Worm (Caenorhabditis elegans) whole organism, late embryonic: ENCODE data around the gene T05C12.11.

Source experiments
- C08G9.2 ChIP-seq: sonication (generic microtip); optimal IDR thresholded peaks from 2 replicates; lab custom pipeline; 2016; ENCODE audit warnings: mild to moderate bottlenecking, missing genetic modification characterization, moderate library complexity, missing compliant biosample characterization
- K09A11.1 ChIP-seq: sonication (generic microtip); optimal IDR thresholded peaks from 2 replicates; lab custom pipeline; 2017; ENCODE audit warnings: antibody characterized with exemption, mild to moderate bottlenecking, missing genetic modification characterization, missing compliant biosample characterization; ENCODE audit not compliant: insufficient read depth
- T23F11.4 ChIP-seq: fragments of 200-800 bp; sonication (Bioruptor generic); optimal IDR thresholded peaks from 2 replicates; lab custom pipeline; 2018; ENCODE audit warnings: mild to moderate bottlenecking, missing genetic modification characterization, missing compliant biosample characterization
- Y22D7AL.16 ChIP-seq: sonication (generic microtip); optimal IDR thresholded peaks from 2 replicates; lab custom pipeline; 2016; ENCODE audit warnings: missing genetic modification characterization, missing compliant biosample characterization
- ahr-1 ChIP-seq: sonication (generic microtip); optimal IDR thresholded peaks from 2 replicates; lab custom pipeline; 2016; ENCODE audit warnings: missing genetic modification characterization, missing compliant biosample characterization
- ama-1 ChIP-seq: fragments of 150-350 bp; optimal IDR thresholded peaks from 2 replicates; lab custom pipeline; 2014
- ceh-14 ChIP-seq: sonication (generic microtip); optimal IDR thresholded peaks from 2 replicates; lab custom pipeline; 2016; ENCODE audit warnings: missing genotype, missing genetic modification characterization, missing compliant biosample characterization
- ceh-18 ChIP-seq: sonication (generic microtip); optimal IDR thresholded peaks from 2 replicates; lab custom pipeline; 2016; ENCODE audit warnings: missing genetic modification characterization, missing compliant biosample characterization
- ceh-22 ChIP-seq: sonication (generic microtip); optimal IDR thresholded peaks from 2 replicates; lab custom pipeline; 2017; ENCODE audit warnings: missing biosample characterization, missing genetic modification characterization
- ceh-30 ChIP-seq: fragments of 150-350 bp; optimal IDR thresholded peaks from 2 replicates; lab custom pipeline; 2014; ENCODE audit warnings: missing biosample characterization, missing genetic modification characterization
- ceh-45 ChIP-seq: fragments of 200-800 bp; sonication (Bioruptor generic); IDR thresholded peaks from 2 replicates; pipeline ENCODE4 v1.3.6; 2022; ENCODE audit warnings: missing genetic modification reagents, missing genetic modification characterization, missing compliant biosample characterization
- ceh-48 ChIP-seq: sonication (generic microtip); optimal IDR thresholded peaks from 2 replicates; lab custom pipeline; 2016; ENCODE audit warnings: missing genetic modification characterization, inconsistent platforms, missing compliant biosample characterization
- che-1 ChIP-seq: sonication (generic microtip); optimal IDR thresholded peaks from 2 replicates; lab custom pipeline; 2016; ENCODE audit warnings: mild to moderate bottlenecking, missing genetic modification characterization, missing compliant biosample characterization
- dmd-4 ChIP-seq: sonication (generic microtip); optimal IDR thresholded peaks from 2 replicates; lab custom pipeline; 2016; ENCODE audit warnings: borderline replicate concordance, missing genetic modification characterization, missing compliant biosample characterization
- dve-1 ChIP-seq: sonication (generic microtip); optimal IDR thresholded peaks from 2 replicates; lab custom pipeline; 2017; ENCODE audit warnings: antibody characterized with exemption, mild to moderate bottlenecking, missing genetic modification characterization, missing compliant biosample characterization
- elt-2 ChIP-seq: sonication (generic microtip); optimal IDR thresholded peaks from 2 replicates; lab custom pipeline; 2016; ENCODE audit warnings: missing genetic modification reagents, missing genetic modification characterization, missing compliant biosample characterization
- ets-4 ChIP-seq: sonication (generic microtip); optimal IDR thresholded peaks from 2 replicates; lab custom pipeline; 2016; ENCODE audit warnings: missing genetic modification characterization, missing compliant biosample characterization
- eyg-1 ChIP-seq: sonication (generic microtip); optimal IDR thresholded peaks from 2 replicates; lab custom pipeline; 2016; ENCODE audit warnings: missing genotype, missing genetic modification characterization, missing compliant biosample characterization
- fkh-10 ChIP-seq: fragments of 150-350 bp; optimal IDR thresholded peaks from 2 replicates; lab custom pipeline; 2014; ENCODE audit warnings: missing biosample characterization, missing genetic modification reagents, missing genetic modification characterization
- gmeb-2 ChIP-seq: sonication (generic microtip); optimal IDR thresholded peaks from 2 replicates; lab custom pipeline; 2016; ENCODE audit warnings: missing genetic modification characterization, inconsistent platforms, missing compliant biosample characterization
- hlh-13 ChIP-seq: fragments of 200-800 bp; sonication (Bioruptor generic); optimal IDR thresholded peaks from 2 replicates; lab custom pipeline; 2018; ENCODE audit warnings: mild to moderate bottlenecking, missing genetic modification characterization, missing compliant biosample characterization
- hlh-15 ChIP-seq: sonication (generic microtip); optimal IDR thresholded peaks from 2 replicates; lab custom pipeline; 2016; ENCODE audit warnings: missing genetic modification characterization, missing compliant biosample characterization
- hlh-30 ChIP-seq: sonication (generic microtip); optimal IDR thresholded peaks from 2 replicates; lab custom pipeline; 2017; ENCODE audit warnings: antibody characterized with exemption, missing genetic modification characterization, missing compliant biosample characterization; ENCODE audit not compliant: insufficient read depth
- hlh-6 ChIP-seq: sonication (generic microtip); optimal IDR thresholded peaks from 2 replicates; lab custom pipeline; 2016; ENCODE audit warnings: missing genotype, missing genetic modification characterization, missing compliant biosample characterization
- lim-6 ChIP-seq: sonication (generic microtip); optimal IDR thresholded peaks from 2 replicates; lab custom pipeline; 2016; ENCODE audit warnings: missing genetic modification characterization, missing compliant biosample characterization
- lin-11 ChIP-seq: fragments of 200-800 bp; sonication (Bioruptor generic); optimal IDR thresholded peaks from 2 replicates; lab custom pipeline; 2018; ENCODE audit warnings: mild to moderate bottlenecking, missing genetic modification characterization, missing compliant biosample characterization
- madf-2 ChIP-seq: sonication (generic microtip); optimal IDR thresholded peaks from 2 replicates; lab custom pipeline; 2017; ENCODE audit warnings: missing genetic modification characterization, missing compliant biosample characterization
- nfya-1 ChIP-seq: sonication (generic microtip); optimal IDR thresholded peaks from 2 replicates; lab custom pipeline; 2017; ENCODE audit warnings: missing genetic modification characterization, mild to moderate bottlenecking, missing compliant biosample characterization, antibody characterized with exemption, moderate library complexity
- nhr-11 ChIP-seq: fragments of 150-350 bp; optimal IDR thresholded peaks from 2 replicates; lab custom pipeline; 2014; ENCODE audit warnings: missing biosample characterization, missing genetic modification characterization
- nhr-232 ChIP-seq: sonication (generic microtip); optimal IDR thresholded peaks from 2 replicates; lab custom pipeline; 2016; ENCODE audit warnings: missing genetic modification characterization, missing compliant biosample characterization
- npax-4 ChIP-seq: sonication (generic microtip); optimal IDR thresholded peaks from 2 replicates; lab custom pipeline; 2016; ENCODE audit warnings: missing genetic modification characterization, missing compliant biosample characterization
- pag-3 ChIP-seq: sonication (generic microtip); optimal IDR thresholded peaks from 2 replicates; lab custom pipeline; 2016; ENCODE audit warnings: missing compliant biosample characterization, missing genetic modification characterization, borderline replicate concordance
- pax-1 ChIP-seq: fragments of 150-350 bp; optimal IDR thresholded peaks from 2 replicates; lab custom pipeline; 2014; ENCODE audit warnings: missing biosample characterization, missing genetic modification characterization
- pha-2 ChIP-seq: sonication (generic microtip); optimal IDR thresholded peaks from 2 replicates; lab custom pipeline; 2017; ENCODE audit warnings: mild to moderate bottlenecking, missing genetic modification characterization, missing compliant biosample characterization
- pha-4 ChIP-seq: fragments of 150-350 bp; optimal IDR thresholded peaks from 2 replicates; lab custom pipeline; 2018; ENCODE audit warnings: missing biosample characterization, missing genetic modification reagents, missing genetic modification characterization
- pqm-1 ChIP-seq: sonication (generic microtip); optimal IDR thresholded peaks from 2 replicates; lab custom pipeline; 2016; ENCODE audit warnings: missing genetic modification characterization, missing compliant biosample characterization
- ref-2 ChIP-seq: sonication (generic microtip); optimal IDR thresholded peaks from 2 replicates; lab custom pipeline; 2016; ENCODE audit warnings: missing genetic modification characterization, missing compliant biosample characterization
- rnt-1 ChIP-seq: sonication (generic microtip); optimal IDR thresholded peaks from 2 replicates; lab custom pipeline; 2016; ENCODE audit warnings: missing genetic modification characterization, missing compliant biosample characterization
- sdc-2 ChIP-seq: sonication (generic microtip); optimal IDR thresholded peaks from 2 replicates; lab custom pipeline; 2016; ENCODE audit warnings: missing genotype, missing genetic modification characterization, missing compliant biosample characterization
- sox-4 ChIP-seq: sonication (generic microtip); optimal IDR thresholded peaks from 2 replicates; lab custom pipeline; 2017; ENCODE audit warnings: mild to moderate bottlenecking, missing genetic modification characterization, inconsistent platforms, missing compliant biosample characterization
- syd-9 ChIP-seq: sonication (generic microtip); optimal IDR thresholded peaks from 2 replicates; lab custom pipeline; 2016; ENCODE audit warnings: mild to moderate bottlenecking, missing genetic modification characterization, moderate library complexity, missing compliant biosample characterization
- tbx-7 ChIP-seq: sonication (generic microtip); optimal IDR thresholded peaks from 2 replicates; lab custom pipeline; 2016; ENCODE audit warnings: missing genotype, missing genetic modification characterization, missing compliant biosample characterization
- unc-3 ChIP-seq, 2 experiments: fragments of 200-800 bp in 1 of 2; sonication (Bioruptor generic) in 1 of 2; sonication (generic microtip) in 1 of 2; conservative IDR thresholded peaks in 1 of 2; optimal IDR thresholded peaks in 1 of 2; 2 replicates each; pipeline versions ENCODE4 v1.3.6 to Lab custom; 2016 to 2022; ENCODE audit warnings: missing compliant biosample characterization in 2 of 2, missing genetic modification characterization in 2 of 2, missing genetic modification reagents in 1 of 2
- unc-42 ChIP-seq: sonication (generic microtip); optimal IDR thresholded peaks from 2 replicates; lab custom pipeline; 2016; ENCODE audit warnings: missing genotype, missing genetic modification characterization, missing compliant biosample characterization
- unc-55 ChIP-seq: sonication (generic microtip); optimal IDR thresholded peaks from 2 replicates; lab custom pipeline; 2017; ENCODE audit warnings: missing biosample characterization, missing genetic modification reagents, missing genetic modification characterization
- unc-86 ChIP-seq: sonication (generic microtip); optimal IDR thresholded peaks from 2 replicates; lab custom pipeline; 2016; ENCODE audit warnings: missing genetic modification characterization, missing compliant biosample characterization
- ztf-16 ChIP-seq: sonication (generic microtip); optimal IDR thresholded peaks from 2 replicates; lab custom pipeline; 2017; ENCODE audit warnings: missing genetic modification characterization, missing compliant biosample characterization

Gene T05C12.11

ce11 chrII:8129495-8130010, 40.7 kb downstream of the T05C12.11 start, which contains the start of gene ulp-4:
TSS of gene ulp-4 (plus strand) at chrII:8129960.
- no peak for TF ChIP-seq unc-42 (tag; lab: Kevin White, UChicago)
- TF ChIP-seq T23F11.4 (GFP tag; lab: Kevin White, UChicago): no peak
- TF ChIP-seq pha-2 (tag; lab: Kevin White, UChicago): no peak
- TF ChIP-seq ets-4 (tag; lab: Kevin White, UChicago): no peak
- TF ChIP-seq gmeb-2 (tag; lab: Kevin White, UChicago): no peak

ce11 chrII:8129040-8129387, 41.3 kb downstream of the T05C12.11 start:
- no peak for TF ChIP-seq nhr-11 (tag; lab: Kevin White, UChicago)
- TF ChIP-seq pax-1 (tag; lab: Kevin White, UChicago): no peak
- no peak for TF ChIP-seq hlh-13
- TF ChIP-seq, all 69 proteins: peak for 0

ce11 chrII:8128273-8129039, 41.8 kb downstream of the T05C12.11 start:
- TF ChIP-seq hlh-6 (tag; lab: Kevin White, UChicago) (peak; percentile 72), pqm-1 (tag; lab: Kevin White, UChicago) (peak; percentile 38), lim-6 (no peak), elt-2 (tag; lab: Kevin White, UChicago) (no peak), unc-55 (GFP tag; lab: Kevin White, UChicago) (no peak), K09A11.1 (tag; lab: Kevin White, UChicago) (no peak), ceh-45 (GFP tag; lab: Robert Waterston, UW) (peak; percentile 49; the same call in 1 of the 2 replicates), nfya-1 (tag; lab: Kevin White, UChicago) (peak; percentile 67), dve-1 (tag; lab: Kevin White, UChicago) (no peak), npax-4 (tag; lab: Kevin White, UChicago) (no peak), Y22D7AL.16 (tag; lab: Kevin White, UChicago) (no peak), ceh-48 (tag; lab: Kevin White, UChicago) (peak; percentile 16), fkh-10 (GFP tag; lab: Kevin White, UChicago) (no peak), madf-2 (no peak), pax-1 (tag; lab: Kevin White, UChicago) (no peak), sdc-2 (tag; lab: Kevin White, UChicago) (peak; percentile 72), nhr-232 (tag; lab: Kevin White, UChicago) (peak; percentile 39), ref-2 (tag; lab: Kevin White, UChicago) (peak; percentile 45), rnt-1 (tag; lab: Kevin White, UChicago) (peak; percentile 25), tbx-7 (tag; lab: Kevin White, UChicago) (no peak), pha-2 (tag; lab: Kevin White, UChicago) (peak; percentile 1), dmd-4 (tag; lab: Kevin White, UChicago) (no peak), syd-9 (tag; lab: Kevin White, UChicago) (peak; percentile 70), ama-1 (no peak), pha-4 (tag; lab: Kevin White, UChicago) (no peak), eyg-1 (tag; lab: Kevin White, UChicago) (no peak), ceh-22 (tag; lab: Kevin White, UChicago) (no peak), hlh-15 (tag; lab: Kevin White, UChicago) (no peak), ceh-30 (tag; lab: Kevin White, UChicago) (no peak), C08G9.2 (peak; percentile 31), ahr-1 (tag; lab: Kevin White, UChicago) (no peak), unc-86 (tag; lab: Kevin White, UChicago) (no peak), unc-3 (GFP tag; conservative IDR thresholded peaks at IDR 0.05; lab: Robert Waterston, UW) (no peak), unc-3 (tag; optimal IDR thresholded peaks at IDR 0.05; lab: Kevin White, UChicago) (no peak), ztf-16 (no peak), hlh-30 (tag; lab: Kevin White, UChicago) (peak; percentile 10), sox-4 (tag; lab: Kevin White, UChicago) (peak; percentile 63), ceh-14 (tag; lab: Kevin White, UChicago) (peak; percentile 30), che-1 (peak; percentile 57), pag-3 (tag; lab: Kevin White, UChicago) (no peak), ceh-18 (tag; lab: Kevin White, UChicago) (peak; percentile 58), lin-11 (tag; lab: Kevin White, UChicago) (peak; percentile 33)
